Worm (Caenorhabditis elegans): ENCODE measurements around the gene F41C6.7.

The F41C6.7 gene

DNA sequence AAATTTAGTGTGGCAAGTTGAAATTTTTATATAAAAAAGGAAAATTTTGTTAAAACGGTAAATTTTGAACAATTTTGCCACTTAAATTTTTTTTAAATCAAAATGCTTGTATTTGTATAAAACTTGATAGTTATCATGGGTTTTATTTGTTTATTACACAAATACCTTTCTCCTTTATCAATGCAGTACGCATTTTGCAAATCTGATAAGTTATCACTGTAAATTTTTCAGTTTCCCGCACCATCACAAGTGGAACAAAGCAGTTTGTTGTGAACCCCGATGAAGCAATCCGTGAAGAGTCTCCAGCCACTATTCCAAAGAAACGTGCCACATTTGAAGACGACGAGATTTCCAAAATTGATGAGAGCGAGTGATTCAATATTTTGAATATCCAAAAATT lies 35.1 kb upstream of the F41C6.7 start:
- TF ChIP-seq snpc-4 (tag; optimal IDR thresholded peaks at IDR 0.05) (no peak), unc-62 (GFP tag; optimal IDR thresholded peaks at IDR 0.05 in 1 of 2) (peak in 1 of 2 experiments; percentile 66), unc-62 (tag; optimal IDR thresholded peaks at IDR 0.05) (no peak), lim-7 (GFP tag; IDR thresholded peaks at IDR 0.05) (no peak)

DNA sequence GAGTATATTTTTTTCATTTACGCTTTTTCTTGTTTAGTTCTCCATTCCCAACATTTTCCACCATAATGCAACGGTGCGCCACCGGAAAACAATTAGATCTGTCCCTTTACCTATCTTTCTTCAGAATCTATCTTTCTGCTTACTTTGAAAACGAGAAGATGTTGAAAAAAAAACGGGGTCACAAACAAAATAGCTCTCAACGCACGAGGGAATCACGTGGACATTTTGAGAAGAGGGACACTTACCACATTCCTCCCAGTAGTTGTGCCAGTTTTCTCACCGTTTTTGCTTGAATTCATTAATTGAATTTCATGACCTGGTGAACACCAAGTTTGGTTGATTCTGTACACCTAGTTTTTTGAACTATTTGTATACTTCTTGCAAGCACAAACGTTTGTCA lies 31.1 kb upstream of the F41C6.7 start:
- TF ChIP-seq Y75B8A.6 (GFP tag; IDR thresholded peaks at IDR 0.05) = no peak
- no peak for TF ChIP-seq ceh-28 (tag; optimal IDR thresholded peaks at IDR 0.05)
- no peak for TF ChIP-seq daf-19 (GFP tag; conservative IDR thresholded peaks at IDR 0.05)
- peak in 1 of 2 experiments; percentile 71 for TF ChIP-seq unc-62 (GFP tag; optimal IDR thresholded peaks at IDR 0.05 in 1 of 2)
- TF ChIP-seq unc-62 (tag; optimal IDR thresholded peaks at IDR 0.05) = no peak
- no peak for TF ChIP-seq attf-4 (tag; optimal IDR thresholded peaks at IDR 0.05)
- peak; percentile 92 for TF ChIP-seq mxl-2 (GFP tag; conservative IDR thresholded peaks at IDR 0.05)
- TF ChIP-seq mdl-1 (tag; optimal IDR thresholded peaks at IDR 0.05) = peak in 1 of 2 experiments; percentile 4
- TF ChIP-seq hlh-30 (tag; optimal IDR thresholded peaks at IDR 0.05; ENCODE audit: insufficient read depth) = peak; percentile 40
- no peak for TF ChIP-seq nhr-10 (tag; optimal IDR thresholded peaks at IDR 0.05)
- no peak for TF ChIP-seq hif-1 (tag; optimal IDR thresholded peaks at IDR 0.05)
- no peak for TF ChIP-seq hmg-1.1 (GFP tag; IDR thresholded peaks at IDR 0.05)
- no peak for TF ChIP-seq pqm-1 (tag; optimal IDR thresholded peaks at IDR 0.05)

DNA sequence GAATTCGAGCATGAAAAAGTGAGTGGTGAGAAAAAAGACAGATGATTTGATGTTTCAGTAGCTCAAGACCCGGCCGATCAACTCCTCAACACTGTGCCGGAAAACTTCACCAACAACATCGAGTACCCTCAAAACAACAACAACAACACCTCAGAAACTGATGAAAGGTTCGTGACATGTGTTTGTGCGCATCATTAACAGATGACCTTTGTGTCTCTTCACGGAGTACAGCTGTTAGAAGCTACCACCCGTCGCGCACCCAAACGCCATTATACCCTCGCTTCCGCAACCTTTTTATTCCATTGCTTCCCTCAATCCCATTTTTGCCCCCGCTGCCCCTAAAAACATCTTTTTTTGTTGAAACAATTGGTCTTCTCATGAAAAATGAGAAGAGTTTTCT lies 30.2 kb upstream of the F41C6.7 start:
- TF ChIP-seq Y5F2A.4 (GFP tag; optimal IDR thresholded peaks at IDR 0.05) = no peak
- peak in 1 of 2 experiments; percentile 64 for TF ChIP-seq daf-16 (GFP tag; optimal IDR thresholded peaks at IDR 0.05)
- no peak for TF ChIP-seq daf-16 (tag; optimal IDR thresholded peaks at IDR 0.05)

DNA sequence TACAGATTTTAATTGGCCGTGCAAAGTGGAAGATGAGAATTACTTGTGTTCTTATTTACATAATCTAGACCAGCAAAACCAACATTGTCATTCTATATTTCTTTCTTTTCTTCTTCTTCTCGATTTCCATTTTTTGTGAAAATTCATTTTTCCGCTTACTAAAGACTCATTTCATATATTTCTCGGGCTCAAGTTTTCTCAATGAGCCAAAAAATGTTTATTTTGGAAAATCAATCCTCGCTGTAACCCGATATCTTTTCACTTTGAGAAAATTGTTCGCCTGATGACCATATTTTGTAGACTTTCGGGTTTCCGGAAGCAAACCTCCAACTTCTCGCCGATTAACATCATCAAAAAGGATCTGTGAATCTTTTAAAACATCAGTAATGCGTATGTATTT lies 28.9 kb upstream of the F41C6.7 start, which contains the start of gene nhx-4:
Gene nhx-4 (plus strand): TSS at position 301 of the 400 bp plus-strand sequence.
- TF ChIP-seq ceh-28 (tag; optimal IDR thresholded peaks at IDR 0.05) (no peak), saeg-2 (GFP tag; IDR thresholded peaks at IDR 0.05) (no peak), lin-39 (tag; optimal IDR thresholded peaks at IDR 0.05) (no peak), daf-8 (GFP tag; IDR thresholded peaks at IDR 0.05) (no peak), snpc-1.2 (GFP tag; IDR thresholded peaks at IDR 0.05) (no peak), hif-1 (tag; optimal IDR thresholded peaks at IDR 0.05) (no peak), madf-5 (GFP tag; IDR thresholded peaks at IDR 0.05) (no peak), arid-1 (GFP tag; conservative IDR thresholded peaks at IDR 0.05) (no peak), unc-130 (GFP tag; optimal IDR thresholded peaks at IDR 0.05) (no peak), cey-2 (tag; optimal IDR thresholded peaks at IDR 0.05; ENCODE audit: borderline replicate concordance, insufficient read depth) (no peak), F10B5.3 (tag; optimal IDR thresholded peaks at IDR 0.05) (no peak), daf-12 (tag; optimal IDR thresholded peaks at IDR 0.05) (no peak), zip-2 (tag; optimal IDR thresholded peaks at IDR 0.05) (no peak), lin-29 (GFP tag; IDR thresholded peaks at IDR 0.05) (no peak), dmd-8 (GFP tag; IDR thresholded peaks at IDR 0.05) (no peak)

DNA sequence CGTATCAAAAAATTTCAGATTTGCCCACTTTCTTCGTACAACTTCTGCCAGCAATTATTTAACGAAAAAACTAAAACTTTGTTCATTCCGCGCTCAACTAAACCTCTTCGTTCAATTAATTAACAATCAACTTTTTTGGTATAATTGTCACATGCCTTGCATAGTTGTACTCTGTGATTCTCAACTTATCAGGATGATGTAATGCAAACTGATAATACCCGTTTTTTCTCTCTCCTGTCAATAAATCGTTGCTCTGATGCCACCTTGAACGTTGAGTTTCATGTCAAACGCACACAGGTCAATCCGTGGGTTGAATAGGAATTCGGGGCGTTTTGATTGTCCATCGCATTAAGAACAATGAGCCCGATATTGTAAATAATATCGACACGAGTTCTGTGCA lies 20.5 kb upstream of the F41C6.7 start:
- TF ChIP-seq dmd-6 (GFP tag; IDR thresholded peaks at IDR 0.05) (peak; percentile 85), nhr-237 (tag; optimal IDR thresholded peaks at IDR 0.05) (no peak), nhr-48 (tag; optimal IDR thresholded peaks at IDR 0.05) (peak; percentile 50), spr-3 (GFP tag; optimal IDR thresholded peaks at IDR 0.05) (no peak), zag-1 (tag; optimal IDR thresholded peaks at IDR 0.05) (no peak), nhr-28 (tag; optimal IDR thresholded peaks at IDR 0.05) (peak; percentile 77), nhr-10 (tag; optimal IDR thresholded peaks at IDR 0.05) (no peak), ceh-20 (GFP tag; IDR thresholded peaks at IDR 0.05) (0 out of 2 replicates have a peak, but pooled peaks have one; percentile 17), lin-39 (tag; optimal IDR thresholded peaks at IDR 0.05) (no peak), mep-1 (tag; optimal IDR thresholded peaks at IDR 0.05) (peak; percentile 50), hlh-11 (tag; optimal IDR thresholded peaks at IDR 0.05) (peak; percentile 76), nhr-25 (tag; optimal IDR thresholded peaks at IDR 0.05; ENCODE audit: borderline replicate concordance, insufficient read depth) (no peak), php-3 (GFP tag; IDR thresholded peaks at IDR 0.05) (peak; percentile 51; the same call in 1 of the 2 replicates), spr-1 (tag; optimal IDR thresholded peaks at IDR 0.05) (no peak), nhr-41 (GFP tag; IDR thresholded peaks at IDR 0.05) (0 out of 2 replicates have a peak, but pooled peaks have one; percentile 10), tra-1 (GFP tag; IDR thresholded peaks at IDR 0.05) (no peak), egl-27 (tag; optimal IDR thresholded peaks at IDR 0.05) (no peak)

Measured in whole organism, L4 larva.